Fruit fly (Drosophila melanogaster) whole organism, embryonic: ENCODE results near the gene CG42810.

ENCODE experiments used
- Atf-2 ChIP-seq: fragments of 200-800 bp; sonication (Bioruptor generic); optimal IDR thresholded peaks from 2 replicates; lab custom pipeline; 2016; ENCODE audit warnings: missing biosample characterization, missing genetic modification characterization
- Bteb2 ChIP-seq: fragments of 200-800 bp; sonication (Bioruptor generic); optimal IDR thresholded peaks from 2 replicates; lab custom pipeline; 2016; ENCODE audit warnings: missing biosample characterization, missing genetic modification characterization
- CG11504 ChIP-seq: fragments of 200-800 bp; sonication (Bioruptor generic); optimal IDR thresholded peaks from 3 replicates; lab custom pipeline; 2019; ENCODE audit warnings: missing biosample characterization, mild to moderate bottlenecking, missing genetic modification characterization, moderate library complexity
- CG12942 ChIP-seq: fragments of 200-800 bp; sonication (Bioruptor generic); optimal IDR thresholded peaks from 3 replicates; lab custom pipeline; 2016; ENCODE audit warnings: missing biosample characterization, missing genetic modification characterization
- CG13424 ChIP-seq: fragments of 200-800 bp; sonication (Bioruptor generic); optimal IDR thresholded peaks from 2 replicates; lab custom pipeline; 2019; ENCODE audit warnings: missing biosample characterization, mild to moderate bottlenecking, missing genetic modification characterization, moderate library complexity
- CG15011 ChIP-seq: fragments of 200-800 bp; sonication (Bioruptor generic); optimal IDR thresholded peaks from 3 replicates; lab custom pipeline; 2018; ENCODE audit warnings: missing biosample characterization, mild to moderate bottlenecking, missing genetic modification characterization
- CG15269 ChIP-seq: fragments of 200-800 bp; sonication (Bioruptor generic); optimal IDR thresholded peaks from 2 replicates; lab custom pipeline; 2018; ENCODE audit warnings: missing biosample characterization, mild to moderate bottlenecking, missing genetic modification characterization, moderate library complexity
- CG17186 ChIP-seq: fragments of 200-800 bp; sonication (Bioruptor generic); optimal IDR thresholded peaks from 3 replicates; lab custom pipeline; 2017; ENCODE audit warnings: missing biosample characterization, missing genetic modification reagents, missing genetic modification characterization
- CG18476 ChIP-seq: fragments of 200-800 bp; sonication (Bioruptor generic); optimal IDR thresholded peaks from 2 replicates; lab custom pipeline; 2016; ENCODE audit warnings: missing biosample characterization, mild to moderate bottlenecking, missing genetic modification characterization
- CG2889 ChIP-seq: fragments of 200-800 bp; sonication (Bioruptor generic); IDR thresholded peaks from 3 replicates; pipeline ENCODE4 v1.3.6; 2022; ENCODE audit warnings: missing biosample characterization, missing genetic modification characterization
- CG30020 ChIP-seq: fragments of 200-800 bp; optimal IDR thresholded peaks from 2 replicates; lab custom pipeline; 2019; ENCODE audit warnings: missing biosample characterization, mild to moderate bottlenecking, missing genetic modification characterization, moderate library complexity
- CG30403 ChIP-seq: fragments of 200-800 bp; sonication (Bioruptor generic); optimal IDR thresholded peaks from 3 replicates; lab custom pipeline; 2016; ENCODE audit warnings: missing biosample characterization, missing genetic modification characterization
- CG33213 ChIP-seq: fragments of 200-800 bp; sonication (Bioruptor generic); optimal IDR thresholded peaks from 3 replicates; lab custom pipeline; 2016; ENCODE audit warnings: missing biosample characterization, missing genetic modification characterization
- CG34376 ChIP-seq: fragments of 200-800 bp; sonication (Bioruptor generic); optimal IDR thresholded peaks from 2 replicates; lab custom pipeline; 2018; ENCODE audit warnings: missing biosample characterization, mild to moderate bottlenecking, missing genetic modification characterization
- CG6272 ChIP-seq: fragments of 200-800 bp; sonication (Bioruptor generic); IDR thresholded peaks from 2 replicates; pipeline ENCODE4 v1.3.6; 2022; ENCODE audit warnings: missing biosample characterization, missing genetic modification characterization
- CG6683 ChIP-seq: fragments of 200-800 bp; sonication (Bioruptor generic); optimal IDR thresholded peaks from 2 replicates; lab custom pipeline; 2017; ENCODE audit warnings: missing biosample characterization, mild to moderate bottlenecking, missing genetic modification characterization, missing genetic modification reagents
- CrebB ChIP-seq: fragments of 200-800 bp; sonication (Bioruptor generic); optimal IDR thresholded peaks from 3 replicates; lab custom pipeline; 2018; ENCODE audit warnings: missing biosample characterization, mild to moderate bottlenecking, missing genetic modification characterization
- H15 ChIP-seq: fragments of 200-800 bp; sonication (Bioruptor generic); IDR thresholded peaks from 3 replicates; pipeline ENCODE4 v1.3.6; 2022; ENCODE audit warnings: missing biosample characterization, missing genetic modification characterization
- H2.0 ChIP-seq: fragments of 200-800 bp; sonication (Bioruptor generic); IDR thresholded peaks from 2 replicates; pipeline ENCODE4 v1.3.6; 2022; ENCODE audit warnings: missing biosample characterization, missing genetic modification characterization
- Hmr ChIP-seq: fragments of 200-800 bp; sonication (Bioruptor generic); optimal IDR thresholded peaks from 3 replicates; lab custom pipeline; 2017; ENCODE audit warnings: mild to moderate bottlenecking, missing biosample characterization, missing genetic modification reagents, missing genetic modification characterization
- Hmx ChIP-seq: fragments of 200-800 bp; sonication (Bioruptor generic); optimal IDR thresholded peaks from 2 replicates; lab custom pipeline; 2016; ENCODE audit warnings: missing biosample characterization, missing genetic modification characterization
- Lhr ChIP-seq: fragments of 200-800 bp; sonication (Bioruptor generic); optimal IDR thresholded peaks from 3 replicates; lab custom pipeline; 2017; ENCODE audit warnings: mild to moderate bottlenecking, missing biosample characterization, missing genetic modification reagents, missing genetic modification characterization
- Lim3 ChIP-seq: fragments of 200-800 bp; sonication (Bioruptor generic); IDR thresholded peaks from 2 replicates; pipeline ENCODE4 v1.3.6; 2022; ENCODE audit warnings: missing biosample characterization, missing genetic modification characterization
- Myb ChIP-seq: fragments of 200-800 bp; sonication (Bioruptor generic); optimal IDR thresholded peaks from 2 replicates; lab custom pipeline; 2016; ENCODE audit warnings: missing biosample characterization, missing genetic modification characterization
- Poxn ChIP-seq: fragments of 200-800 bp; sonication (Bioruptor generic); IDR thresholded peaks from 2 replicates; pipeline ENCODE4 v1.3.6; 2022; ENCODE audit warnings: missing biosample characterization, missing genetic modification characterization
- Sin3A ChIP-seq: fragments of >200 bp; optimal IDR thresholded peaks from 2 replicates; lab custom pipeline; 2018
- Spps ChIP-seq: fragments of 200-800 bp; sonication (Bioruptor generic); optimal IDR thresholded peaks from 2 replicates; lab custom pipeline; 2018; ENCODE audit warnings: missing biosample characterization, mild to moderate bottlenecking, missing genetic modification characterization
- amos ChIP-seq: fragments of 200-800 bp; sonication (Bioruptor generic); IDR thresholded peaks from 2 replicates; pipeline ENCODE4 v1.3.6; 2022; ENCODE audit warnings: missing biosample characterization, missing genetic modification characterization; ENCODE audit not compliant: partially characterized antibody
- btn ChIP-seq: fragments of 200-800 bp; sonication (Bioruptor generic); optimal IDR thresholded peaks from 2 replicates; lab custom pipeline; 2016; ENCODE audit warnings: missing biosample characterization, missing genetic modification characterization
- ci ChIP-seq: fragments of 200-800 bp; sonication (Bioruptor generic); IDR thresholded peaks from 3 replicates; pipeline ENCODE4 v1.3.6; 2022; ENCODE audit warnings: missing biosample characterization, missing genetic modification characterization
- dati ChIP-seq: fragments of 200-800 bp; sonication (Bioruptor generic); IDR thresholded peaks from 2 replicates; pipeline ENCODE4 v1.3.6; 2022; ENCODE audit warnings: missing biosample characterization, missing genetic modification characterization
- dysf ChIP-seq: fragments of 200-800 bp; sonication (Bioruptor generic); IDR thresholded peaks from 3 replicates; pipeline ENCODE4 v1.3.6; 2022; ENCODE audit warnings: missing biosample characterization, missing genetic modification characterization
- exex ChIP-seq: fragments of 200-800 bp; sonication (Bioruptor generic); optimal IDR thresholded peaks from 4 replicates; lab custom pipeline; 2018; ENCODE audit warnings: missing biosample characterization, mild to moderate bottlenecking, missing genetic modification characterization, moderate library complexity
- eyg ChIP-seq: fragments of 200-800 bp; sonication (Bioruptor generic); optimal IDR thresholded peaks from 3 replicates; lab custom pipeline; 2016; ENCODE audit warnings: missing biosample characterization, missing genetic modification characterization
- fu2 ChIP-seq: fragments of 200-800 bp; sonication (Bioruptor generic); optimal IDR thresholded peaks from 2 replicates; lab custom pipeline; 2016; ENCODE audit warnings: missing biosample characterization, missing genetic modification characterization
- ind ChIP-seq: fragments of 200-800 bp; sonication (Bioruptor generic); optimal IDR thresholded peaks from 3 replicates; lab custom pipeline; 2016; ENCODE audit warnings: missing biosample characterization, missing genetic modification characterization
- jigr1 ChIP-seq: fragments of 200-800 bp; sonication (Bioruptor generic); IDR thresholded peaks from 3 replicates; pipeline ENCODE4 v1.3.6; 2022; ENCODE audit warnings: missing biosample characterization, missing genetic modification characterization
- lab ChIP-seq: fragments of 200-800 bp; sonication (Bioruptor generic); optimal IDR thresholded peaks from 3 replicates; lab custom pipeline; 2017; ENCODE audit warnings: missing biosample characterization, missing genetic modification characterization, mild to moderate bottlenecking, moderate library complexity, missing genetic modification reagents
- luna ChIP-seq: fragments of 200-800 bp; sonication (Bioruptor generic); optimal IDR thresholded peaks from 2 replicates; lab custom pipeline; 2016; ENCODE audit warnings: missing biosample characterization, missing genetic modification characterization
- odd ChIP-seq: fragments of 200-800 bp; sonication (Bioruptor generic); optimal IDR thresholded peaks from 2 replicates; lab custom pipeline; 2017; ENCODE audit warnings: missing biosample characterization, mild to moderate bottlenecking, missing genetic modification characterization
- p53 ChIP-seq: fragments of 200-800 bp; sonication (Bioruptor generic); optimal IDR thresholded peaks from 2 replicates; lab custom pipeline; 2016; ENCODE audit warnings: missing biosample characterization, missing genetic modification characterization
- prd ChIP-seq, 3 experiments: fragments of >200 bp in 2 of 3; fragments of 200-800 bp in 1 of 3; sonication (Bioruptor generic) in 1 of 3; optimal IDR thresholded peaks in 2 of 3; IDR thresholded peaks in 1 of 3; 2 replicates in 2 of 3; 3 replicates in 1 of 3; pipeline versions ENCODE4 v1.3.6 to Lab custom; 2017 to 2022; ENCODE audit warnings: missing biosample characterization in 1 of 3, missing genetic modification characterization in 1 of 3
- pum ChIP-seq: fragments of 200-800 bp; sonication (Bioruptor generic); optimal IDR thresholded peaks from 2 replicates; lab custom pipeline; 2016; ENCODE audit warnings: missing biosample characterization, missing genetic modification characterization
- pzg ChIP-seq: fragments of 200-800 bp; sonication (Bioruptor generic); optimal IDR thresholded peaks from 3 replicates; lab custom pipeline; 2018; ENCODE audit warnings: missing biosample characterization, mild to moderate bottlenecking, missing genetic modification characterization, moderate library complexity
- ranshi ChIP-seq: fragments of 200-800 bp; sonication (Bioruptor generic); IDR thresholded peaks from 2 replicates; pipeline ENCODE4 v1.3.6; 2022; ENCODE audit warnings: missing biosample characterization, missing genetic modification characterization
- trem ChIP-seq: fragments of 200-800 bp; optimal IDR thresholded peaks from 3 replicates; lab custom pipeline; 2019; ENCODE audit warnings: missing biosample characterization, mild to moderate bottlenecking, missing genetic modification characterization, moderate library complexity
- tup ChIP-seq: fragments of 200-800 bp; sonication (Bioruptor generic); optimal IDR thresholded peaks from 2 replicates; lab custom pipeline; 2016; ENCODE audit warnings: missing biosample characterization, mild to moderate bottlenecking, missing genetic modification characterization, moderate library complexity
- twi ChIP-seq: fragments of 200-800 bp; optimal IDR thresholded peaks from 2 replicates; lab custom pipeline; 2019; ENCODE audit warnings: missing biosample characterization, mild to moderate bottlenecking, missing genetic modification characterization, moderate library complexity
- wdn ChIP-seq: fragments of 200-800 bp; sonication (Bioruptor generic); IDR thresholded peaks from 2 replicates; pipeline ENCODE4 v1.3.6; 2022; ENCODE audit warnings: missing biosample characterization, missing genetic modification characterization

CG42810 gene

dm6 chr2L:13412219-13412618, 47.3 kb upstream of the CG42810 start, which contains the start of gene Flad2:
TSS of gene Flad2 (plus strand) at chr2L:13412519.
- TF ChIP-seq luna (no peak), Myb (GFP tag; lab: Kevin White, UChicago) (no peak), btn (no peak), Sin3A (lab: Kevin White, UChicago) (no peak), dysf (GFP tag; lab: Robert Waterston, UW) (no peak), CG15011 (GFP tag; lab: Kevin White, UChicago) (no peak), ci (GFP tag; lab: Robert Waterston, UW) (no peak), CG33213 (no peak), eyg (GFP tag; lab: Kevin White, UChicago) (no peak), H2.0 (GFP tag; lab: Robert Waterston, UW) (no peak), CG18476 (GFP tag; lab: Kevin White, UChicago) (no peak), Atf-2 (GFP tag; lab: Kevin White, UChicago) (no peak), ranshi (GFP tag; lab: Robert Waterston, UW) (no peak)

- no peak for TF ChIP-seq CG12942 (GFP tag; lab: Kevin White, UChicago)
- TF ChIP-seq CG11504 (tag; lab: Kevin White, UChicago): peak; percentile 57
- no peak; the same call in 1 of the 2 replicates for TF ChIP-seq amos (GFP tag; lab: Robert Waterston, UW)
- no peak for TF ChIP-seq tup (GFP tag; lab: Kevin White, UChicago)
- TF ChIP-seq exex: peak; percentile 48
- TF ChIP-seq pum (GFP tag; lab: Kevin White, UChicago): no peak
- no peak for TF ChIP-seq dati (GFP tag; lab: Robert Waterston, UW)
- no peak for TF ChIP-seq CG6272 (GFP tag; lab: Robert Waterston, UW)
- peak; percentile 63 for TF ChIP-seq CG6683 (GFP tag; lab: Kevin White, UChicago)
- no peak for TF ChIP-seq Bteb2
- TF ChIP-seq jigr1 (GFP tag; lab: Robert Waterston, UW): no peak
- TF ChIP-seq lab (GFP tag; lab: Kevin White, UChicago): peak; percentile 94
- peak; percentile 94 for TF ChIP-seq Hmr
- TF ChIP-seq Poxn (GFP tag; lab: Robert Waterston, UW): no peak
- TF ChIP-seq odd (GFP tag; lab: Kevin White, UChicago): peak; percentile 83
- peak; percentile 96 for TF ChIP-seq CG34376 (GFP tag; lab: Kevin White, UChicago)
- no peak for TF ChIP-seq Lim3 (GFP tag; lab: Robert Waterston, UW)
- TF ChIP-seq p53 (GFP tag; lab: Kevin White, UChicago): no peak
- TF ChIP-seq trem: no peak
- no peak for TF ChIP-seq ind (GFP tag; lab: Kevin White, UChicago)
- TF ChIP-seq CG17186 (GFP tag; lab: Kevin White, UChicago): no peak
- TF ChIP-seq Lhr (GFP tag; lab: Kevin White, UChicago): no peak
- no peak for TF ChIP-seq CG2889 (GFP tag; lab: Robert Waterston, UW)
- TF ChIP-seq twi (tag; lab: Kevin White, UChicago): no peak
- peak; percentile 85 for TF ChIP-seq CrebB (tag; lab: Kevin White, UChicago)
- TF ChIP-seq H15 (GFP tag; lab: Robert Waterston, UW): no peak
- no peak for TF ChIP-seq Hmx
- no peak for TF ChIP-seq prd (optimal IDR thresholded peaks at IDR 0.05; lab: Kevin White, UChicago)
- TF ChIP-seq prd (GFP tag; IDR thresholded peaks at IDR 0.05; lab: Robert Waterston, UW): no peak
- no peak for TF ChIP-seq CG30020 (tag; lab: Kevin White, UChicago)
- no peak for TF ChIP-seq CG30403 (GFP tag; lab: Kevin White, UChicago)
- TF ChIP-seq wdn (GFP tag; lab: Robert Waterston, UW): no peak
- TF ChIP-seq pzg: peak; percentile 19
- no peak for TF ChIP-seq CG13424
- no peak for TF ChIP-seq Spps (tag; lab: Kevin White, UChicago)
- no peak for TF ChIP-seq fu2 (GFP tag; lab: Kevin White, UChicago)
- peak; percentile 66 for TF ChIP-seq CG15269 (tag; lab: Kevin White, UChicago)
Measured at dm6 chr2L:13414525-13415481, 44.7 kb upstream of the CG42810 start, which contains the start of the genes CG16956, CG42784 and CG43850. TSS of gene CG16956 (minus strand) at chr2L:13414575. TSS of gene CG42784 (plus strand) at chr2L:13415431. TSS of gene CG43850 (plus strand) at chr2L:13415431.
